Fruit fly (Drosophila melanogaster): Measurements from ENCODE around the gene mRpS24.

Gene mRpS24

DNA sequence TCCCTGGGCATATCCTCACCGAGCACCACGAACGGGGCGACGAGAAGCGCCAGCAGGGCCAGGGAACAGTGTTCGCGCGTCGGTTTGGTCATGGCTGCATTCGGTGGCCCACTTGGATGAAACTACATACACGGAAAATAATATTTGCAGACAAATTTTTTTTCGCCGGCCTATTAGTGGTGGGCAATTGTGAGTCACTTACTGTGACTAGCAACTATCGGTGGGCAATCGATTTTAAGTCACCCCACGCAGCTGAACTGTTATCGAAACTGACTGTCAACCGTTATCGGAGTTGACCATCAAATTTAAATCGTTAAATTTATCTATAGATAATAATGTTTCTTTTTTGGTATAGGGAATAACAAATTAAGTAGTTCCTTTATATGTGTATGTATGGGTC is 6.0 kb upstream of the mRpS24 start, which contains the start of gene CG5510 (continued):
- TF ChIP-seq CG33213 (GFP tag; optimal IDR thresholded peaks at IDR 0.05): peak; percentile 11
- TF ChIP-seq Hr51 (GFP tag; optimal IDR thresholded peaks at IDR 0.05): peak in 1 of 2 experiments; percentile 56
- TF ChIP-seq Xrp1 (GFP tag; IDR thresholded peaks at IDR 0.05): no peak; the same call in 1 of the 2 replicates
- no peak for TF ChIP-seq bigmax (GFP tag; optimal IDR thresholded peaks at IDR 0.05)
- TF ChIP-seq tup (GFP tag; optimal IDR thresholded peaks at IDR 0.05): no peak
- TF ChIP-seq hbn (GFP tag; IDR thresholded peaks at IDR 0.05; ENCODE audit: partially characterized antibody): peak; percentile 98
- peak; percentile 25 for TF ChIP-seq Blimp-1 (GFP tag; optimal IDR thresholded peaks at IDR 0.05)
- TF ChIP-seq trem (tag; optimal IDR thresholded peaks at IDR 0.05): peak; percentile 84
- TF ChIP-seq ash1 (GFP tag; optimal IDR thresholded peaks at IDR 0.05): no peak
- peak; percentile 59 for TF ChIP-seq CG10267 (tag; optimal IDR thresholded peaks at IDR 0.05)
- TF ChIP-seq hb (GFP tag; IDR thresholded peaks at IDR 0.05; ENCODE audit: partially characterized antibody): peak; percentile 96
- no peak for TF ChIP-seq CG3726 (GFP tag; IDR thresholded peaks at IDR 0.05)
- TF ChIP-seq CG13894 (tag; optimal IDR thresholded peaks at IDR 0.05): peak; percentile 62
- TF ChIP-seq odd (GFP tag; optimal IDR thresholded peaks at IDR 0.05): no peak
- TF ChIP-seq CG11247 (GFP tag; IDR thresholded peaks at IDR 0.05): peak; percentile 63; the same call in 1 of the 2 replicates
- peak; percentile 3 for TF ChIP-seq CG18764 (GFP tag; optimal IDR thresholded peaks at IDR 0.05)
- peak; percentile 70 for TF ChIP-seq CG14710 (tag; optimal IDR thresholded peaks at IDR 0.05)
- no peak for TF ChIP-seq CG1647 (GFP tag; optimal IDR thresholded peaks at IDR 0.05)
- TF ChIP-seq CG6272 (GFP tag; IDR thresholded peaks at IDR 0.05): peak; percentile 32; the same call in 1 of the 2 replicates
- no peak for TF ChIP-seq Mrtf (GFP tag; IDR thresholded peaks at IDR 0.05)
- TF ChIP-seq exex (tag; optimal IDR thresholded peaks at IDR 0.05): no peak
- peak; percentile 97 for TF ChIP-seq pzg (GFP tag; optimal IDR thresholded peaks at IDR 0.05)
- peak; percentile 38 for TF ChIP-seq Chrac-16 (GFP tag; optimal IDR thresholded peaks at IDR 0.05)
- TF ChIP-seq otp (GFP tag; IDR thresholded peaks at IDR 0.05): no peak
- peak; percentile 27 for TF ChIP-seq ewg (GFP tag; optimal IDR thresholded peaks at IDR 0.05)
- peak; percentile 23 for TF ChIP-seq p53 (GFP tag; optimal IDR thresholded peaks at IDR 0.05)
- TF ChIP-seq Nf-YA (GFP tag; IDR thresholded peaks at IDR 0.05): no peak
- peak; percentile 51 for TF ChIP-seq Lhr (GFP tag; optimal IDR thresholded peaks at IDR 0.05)
- TF ChIP-seq CG9932 (GFP tag; IDR thresholded peaks at IDR 0.05): peak; percentile 86
- peak; percentile 86 for TF ChIP-seq gro (GFP tag; optimal IDR thresholded peaks at IDR 0.05)
- TF ChIP-seq ftz-f1 (GFP tag; optimal IDR thresholded peaks at IDR 0.05): peak; percentile 92
- no peak for TF ChIP-seq hth (optimal IDR thresholded peaks at IDR 0.05)
- TF ChIP-seq CG7928 (GFP tag; optimal IDR thresholded peaks at IDR 0.05): no peak
- TF ChIP-seq Fer1 (GFP tag; optimal IDR thresholded peaks at IDR 0.05): peak; percentile 37
- 0 out of 3 replicates have a peak, but pooled peaks have one; percentile 21 for TF ChIP-seq ase (GFP tag; IDR thresholded peaks at IDR 0.05)
- TF ChIP-seq CG7786 (GFP tag; optimal IDR thresholded peaks at IDR 0.05): peak; percentile 25
- no peak for TF ChIP-seq Kr (GFP tag; optimal IDR thresholded peaks at IDR 0.05)
- no peak for TF ChIP-seq H15 (GFP tag; IDR thresholded peaks at IDR 0.05)
- TF ChIP-seq CG2120 (GFP tag; optimal IDR thresholded peaks at IDR 0.05): peak; percentile 78
- TF ChIP-seq ham (GFP tag; IDR thresholded peaks at IDR 0.05): no peak
- no peak for TF ChIP-seq emc (GFP tag; optimal IDR thresholded peaks at IDR 0.05)
- TF ChIP-seq CG2875 (GFP tag; optimal IDR thresholded peaks at IDR 0.05): no peak
- TF ChIP-seq grau (tag; optimal IDR thresholded peaks at IDR 0.05): peak; percentile 53
- TF ChIP-seq lmd (GFP tag; IDR thresholded peaks at IDR 0.05): peak; percentile 38; the same call in 1 of the 2 replicates
- peak; percentile 71 for TF ChIP-seq ems (GFP tag; optimal IDR thresholded peaks at IDR 0.05)
- TF ChIP-seq tgo (GFP tag; IDR thresholded peaks at IDR 0.05): peak; percentile 20; the same call in 1 of the 3 replicates
- TF ChIP-seq CG8281 (tag; optimal IDR thresholded peaks at IDR 0.05): no peak
- TF ChIP-seq danr (GFP tag; IDR thresholded peaks at IDR 0.05): no peak
- no peak for TF ChIP-seq Usf (GFP tag; optimal IDR thresholded peaks at IDR 0.05)
- peak; percentile 26 for TF ChIP-seq CG12942 (GFP tag; optimal IDR thresholded peaks at IDR 0.05)
- no peak for TF ChIP-seq CG2202 (tag; optimal IDR thresholded peaks at IDR 0.05)
